Fruit fly (Drosophila melanogaster) whole organism, embryonic: ENCODE results near the gene Bub1.
A peak's percentile ranks its signal among the peaks of the same experiment; 100 is the strongest.

Source experiments
- B-H1 ChIP-seq: fragments of 200-800 bp; sonication (Bioruptor generic); IDR thresholded peaks from 3 replicates; pipeline ENCODE4 v1.3.6; 2022; ENCODE audit warnings: missing biosample characterization, missing genetic modification characterization
- CG10209 ChIP-seq: fragments of 200-800 bp; sonication (Bioruptor generic); optimal IDR thresholded peaks from 3 replicates; lab custom pipeline; 2017; ENCODE audit warnings: missing biosample characterization, mild to moderate bottlenecking, missing genetic modification characterization, missing genetic modification reagents
- CG10543 ChIP-seq: fragments of 200-800 bp; sonication (Bioruptor generic); optimal IDR thresholded peaks from 3 replicates; lab custom pipeline; 2017; ENCODE audit warnings: missing biosample characterization, mild to moderate bottlenecking, missing genetic modification characterization, moderate library complexity
- CG10565 ChIP-seq: fragments of 200-800 bp; sonication (Bioruptor generic); optimal IDR thresholded peaks from 3 replicates; lab custom pipeline; 2016; ENCODE audit warnings: missing biosample characterization, mild to moderate bottlenecking, missing genetic modification characterization
- CG11085 ChIP-seq: fragments of 200-800 bp; sonication (Bioruptor generic); IDR thresholded peaks from 2 replicates; pipeline ENCODE4 v1.3.6; 2022; ENCODE audit warnings: missing biosample characterization, missing genetic modification characterization
- CG13424 ChIP-seq: fragments of 200-800 bp; sonication (Bioruptor generic); optimal IDR thresholded peaks from 2 replicates; lab custom pipeline; 2019; ENCODE audit warnings: missing biosample characterization, mild to moderate bottlenecking, missing genetic modification characterization, moderate library complexity
- CG13775 ChIP-seq: fragments of 200-800 bp; sonication (Bioruptor generic); optimal IDR thresholded peaks from 3 replicates; lab custom pipeline; 2017; ENCODE audit warnings: missing biosample characterization, mild to moderate bottlenecking, missing genetic modification characterization
- CG1529 ChIP-seq: fragments of 200-800 bp; sonication (Bioruptor generic); optimal IDR thresholded peaks from 3 replicates; lab custom pipeline; 2018; ENCODE audit warnings: missing biosample characterization, missing genetic modification characterization
- CG17385 ChIP-seq: fragments of 200-800 bp; sonication (Bioruptor generic); optimal IDR thresholded peaks from 3 replicates; lab custom pipeline; 2018; ENCODE audit warnings: missing biosample characterization, mild to moderate bottlenecking, missing genetic modification characterization
- CG18011 ChIP-seq: fragments of 200-800 bp; sonication (Bioruptor generic); optimal IDR thresholded peaks from 2 replicates; lab custom pipeline; 2017; ENCODE audit warnings: missing biosample characterization, missing genetic modification characterization, mild to moderate bottlenecking, moderate library complexity, missing genotype
- CG2712 ChIP-seq: fragments of 200-800 bp; optimal IDR thresholded peaks from 3 replicates; lab custom pipeline; 2019; ENCODE audit warnings: missing biosample characterization, mild to moderate bottlenecking, missing genetic modification characterization, moderate library complexity
- CG2875 ChIP-seq: fragments of 200-800 bp; sonication (Bioruptor generic); optimal IDR thresholded peaks from 2 replicates; lab custom pipeline; 2017; ENCODE audit warnings: missing biosample characterization, mild to moderate bottlenecking, missing genetic modification characterization, missing genetic modification reagents
- CG33557 ChIP-seq: fragments of 200-800 bp; sonication (Bioruptor generic); optimal IDR thresholded peaks from 2 replicates; lab custom pipeline; 2019; ENCODE audit warnings: missing biosample characterization, mild to moderate bottlenecking, missing genetic modification characterization, moderate library complexity
- CG3838 ChIP-seq: fragments of 200-800 bp; sonication (Bioruptor generic); optimal IDR thresholded peaks from 3 replicates; lab custom pipeline; 2016; ENCODE audit warnings: missing biosample characterization, missing genetic modification characterization
- CG4617 ChIP-seq: fragments of 200-800 bp; sonication (Bioruptor generic); optimal IDR thresholded peaks from 3 replicates; lab custom pipeline; 2016; ENCODE audit warnings: missing biosample characterization, missing genetic modification characterization, borderline replicate concordance
- CG6272 ChIP-seq: fragments of 200-800 bp; sonication (Bioruptor generic); IDR thresholded peaks from 2 replicates; pipeline ENCODE4 v1.3.6; 2022; ENCODE audit warnings: missing biosample characterization, missing genetic modification characterization
- CG6683 ChIP-seq: fragments of 200-800 bp; sonication (Bioruptor generic); optimal IDR thresholded peaks from 2 replicates; lab custom pipeline; 2017; ENCODE audit warnings: missing biosample characterization, mild to moderate bottlenecking, missing genetic modification characterization, missing genetic modification reagents
- CG7786 ChIP-seq: fragments of 200-800 bp; sonication (Bioruptor generic); optimal IDR thresholded peaks from 2 replicates; lab custom pipeline; 2016; ENCODE audit warnings: missing biosample characterization, missing genetic modification characterization
- CG9727 ChIP-seq: fragments of 200-800 bp; sonication (Bioruptor generic); optimal IDR thresholded peaks from 3 replicates; lab custom pipeline; 2017; ENCODE audit warnings: missing biosample characterization, mild to moderate bottlenecking, missing genetic modification characterization
- CTCF ChIP-seq: fragments of 200-800 bp; sonication (Bioruptor generic); optimal IDR thresholded peaks from 2 replicates; lab custom pipeline; 2017; ENCODE audit warnings: missing biosample characterization, mild to moderate bottlenecking, missing genetic modification characterization, moderate library complexity
- Dek ChIP-seq: fragments of 200-800 bp; sonication (Bioruptor generic); optimal IDR thresholded peaks from 3 replicates; lab custom pipeline; 2019; ENCODE audit warnings: missing biosample characterization, mild to moderate bottlenecking, missing genetic modification characterization, moderate library complexity
- Dp ChIP-seq: fragments of 200-800 bp; sonication (Bioruptor generic); optimal IDR thresholded peaks from 2 replicates; lab custom pipeline; 2018; ENCODE audit warnings: missing biosample characterization, mild to moderate bottlenecking, missing genetic modification characterization, moderate library complexity
- Dref ChIP-seq: fragments of 200-800 bp; sonication (Bioruptor generic); IDR thresholded peaks from 2 replicates; pipeline ENCODE4 v1.3.6; 2022; ENCODE audit warnings: missing biosample characterization, missing genetic modification characterization
- ERR ChIP-seq: fragments of 200-800 bp; sonication (Bioruptor generic); optimal IDR thresholded peaks from 2 replicates; lab custom pipeline; 2016; ENCODE audit warnings: missing biosample characterization, missing genetic modification characterization
- Ets97D ChIP-seq: fragments of 200-800 bp; sonication (Bioruptor generic); optimal IDR thresholded peaks from 3 replicates; lab custom pipeline; 2016; ENCODE audit warnings: missing biosample characterization, missing genetic modification characterization
- H2.0 ChIP-seq: fragments of 200-800 bp; sonication (Bioruptor generic); IDR thresholded peaks from 2 replicates; pipeline ENCODE4 v1.3.6; 2022; ENCODE audit warnings: missing biosample characterization, missing genetic modification characterization
- Meics ChIP-seq: fragments of 200-800 bp; sonication (Bioruptor generic); optimal IDR thresholded peaks from 2 replicates; lab custom pipeline; 2017; ENCODE audit warnings: missing biosample characterization, mild to moderate bottlenecking, missing genetic modification characterization
- NFAT ChIP-seq: fragments of 200-800 bp; sonication (Bioruptor generic); IDR thresholded peaks from 2 replicates; pipeline ENCODE4 v1.3.6; 2022; ENCODE audit warnings: missing biosample characterization, missing genetic modification characterization
- Optix ChIP-seq: fragments of 200-800 bp; sonication (Bioruptor generic); IDR thresholded peaks from 3 replicates; pipeline ENCODE4 v1.3.6; 2022; ENCODE audit warnings: missing biosample characterization, missing genetic modification characterization
- Ravus ChIP-seq: fragments of 200-800 bp; sonication (Bioruptor generic); IDR thresholded peaks from 2 replicates; pipeline ENCODE4 v1.3.6; 2022; ENCODE audit warnings: missing biosample characterization, missing genetic modification characterization
- Xbp1 ChIP-seq: fragments of 200-800 bp; sonication (Bioruptor generic); optimal IDR thresholded peaks from 3 replicates; lab custom pipeline; 2016; ENCODE audit warnings: missing biosample characterization, mild to moderate bottlenecking, missing genetic modification characterization
- abd-A ChIP-seq: fragments of 200-800 bp; sonication (Bioruptor generic); optimal IDR thresholded peaks from 3 replicates; lab custom pipeline; 2019; ENCODE audit warnings: missing biosample characterization, mild to moderate bottlenecking, missing genetic modification characterization, moderate library complexity
- ara ChIP-seq: fragments of 200-800 bp; sonication (Bioruptor generic); IDR thresholded peaks from 2 replicates; pipeline ENCODE4 v1.3.6; 2022; ENCODE audit warnings: missing biosample characterization, missing genetic modification characterization
- bowl ChIP-seq: fragments of 200-800 bp; sonication (Bioruptor generic); IDR thresholded peaks from 2 replicates; pipeline ENCODE4 v1.3.6; 2022; ENCODE audit warnings: missing biosample characterization, missing genetic modification characterization
- cwo ChIP-seq: fragments of 200-800 bp; sonication (Bioruptor generic); optimal IDR thresholded peaks from 3 replicates; lab custom pipeline; 2017; ENCODE audit warnings: missing biosample characterization, missing genetic modification characterization, mild to moderate bottlenecking, moderate library complexity, missing genetic modification reagents
- emc ChIP-seq: fragments of 200-800 bp; sonication (Bioruptor generic); optimal IDR thresholded peaks from 2 replicates; lab custom pipeline; 2016; ENCODE audit warnings: missing biosample characterization, missing genetic modification characterization
- en ChIP-seq: fragments of 200-800 bp; sonication (Bioruptor generic); optimal IDR thresholded peaks from 2 replicates; lab custom pipeline; 2016; ENCODE audit warnings: missing biosample characterization, missing genetic modification characterization
- exex ChIP-seq: fragments of 200-800 bp; sonication (Bioruptor generic); optimal IDR thresholded peaks from 4 replicates; lab custom pipeline; 2018; ENCODE audit warnings: missing biosample characterization, mild to moderate bottlenecking, missing genetic modification characterization, moderate library complexity
- gce ChIP-seq: fragments of 200-800 bp; sonication (Bioruptor generic); IDR thresholded peaks from 3 replicates; pipeline ENCODE4 v1.3.6; 2022; ENCODE audit warnings: missing biosample characterization, missing genetic modification characterization
- grn ChIP-seq: fragments of 200-800 bp; sonication (Bioruptor generic); optimal IDR thresholded peaks from 3 replicates; lab custom pipeline; 2017; ENCODE audit warnings: missing biosample characterization, missing genetic modification characterization
- jumu ChIP-seq: fragments of 200-800 bp; sonication (Bioruptor generic); optimal IDR thresholded peaks from 3 replicates; lab custom pipeline; 2016; ENCODE audit warnings: missing biosample characterization, missing genetic modification characterization
- lilli ChIP-seq: fragments of 200-800 bp; sonication (Bioruptor generic); optimal IDR thresholded peaks from 3 replicates; lab custom pipeline; 2016; ENCODE audit warnings: missing biosample characterization, missing genetic modification characterization
- mam ChIP-seq: fragments of 200-800 bp; sonication (Bioruptor generic); optimal IDR thresholded peaks from 3 replicates; lab custom pipeline; 2016; ENCODE audit warnings: missing biosample characterization, missing genetic modification characterization
- mld ChIP-seq: fragments of 200-800 bp; sonication (Bioruptor generic); IDR thresholded peaks from 3 replicates; pipeline ENCODE4 v1.3.6; 2022; ENCODE audit warnings: missing biosample characterization, missing genetic modification characterization; ENCODE audit not compliant: partially characterized antibody
- nerfin-1 ChIP-seq: fragments of 200-800 bp; sonication (Bioruptor generic); optimal IDR thresholded peaks from 3 replicates; lab custom pipeline; 2019; ENCODE audit warnings: missing biosample characterization, mild to moderate bottlenecking, missing genetic modification characterization, moderate library complexity
- pum ChIP-seq: fragments of 200-800 bp; sonication (Bioruptor generic); optimal IDR thresholded peaks from 2 replicates; lab custom pipeline; 2016; ENCODE audit warnings: missing biosample characterization, missing genetic modification characterization
- rib ChIP-seq: fragments of 200-800 bp; sonication (Bioruptor generic); IDR thresholded peaks from 2 replicates; pipeline ENCODE4 v1.3.6; 2022; ENCODE audit warnings: missing biosample characterization, missing genetic modification characterization
- sens ChIP-seq: fragments of 200-800 bp; sonication (Bioruptor generic); peaks from one replicate; lab custom pipeline; 2016; ENCODE audit warnings: missing biosample characterization, missing genetic modification characterization
- vnd ChIP-seq: fragments of 200-800 bp; sonication (Bioruptor generic); IDR thresholded peaks from 3 replicates; pipeline ENCODE4 v1.3.6; 2022; ENCODE audit warnings: missing biosample characterization, missing genetic modification characterization; ENCODE audit not compliant: partially characterized antibody

Bub1 gene

dm6 chr2L:5324958-5325850 lies 46.5 kb downstream of the Bub1 start (continued):
- TF ChIP-seq Dref (GFP tag; lab: Robert Waterston, UW) (peak; percentile 75), grn (GFP tag; lab: Kevin White, UChicago) (no peak), CG3838 (GFP tag; lab: Kevin White, UChicago) (no peak), Dek (tag; lab: Kevin White, UChicago) (no peak), CG10543 (peak; percentile 19), rib (GFP tag; lab: Robert Waterston, UW) (peak; percentile 34), exex (no peak), mam (GFP tag; lab: Kevin White, UChicago) (peak; percentile 45), CG6272 (GFP tag; lab: Robert Waterston, UW) (peak; percentile 36), Ets97D (GFP tag; lab: Kevin White, UChicago) (peak; percentile 18), CG6683 (peak; percentile 4), CG10565 (GFP tag; lab: Kevin White, UChicago) (no peak), CG18011 (GFP tag; lab: Kevin White, UChicago) (peak; percentile 22), CG13424 (tag; lab: Kevin White, UChicago) (peak; percentile 25), CG4617 (GFP tag; lab: Kevin White, UChicago) (no peak), CG17385 (GFP tag; lab: Kevin White, UChicago) (peak; percentile 93), lilli (peak; percentile 55), Meics (GFP tag; lab: Kevin White, UChicago) (peak; percentile 45), abd-A (tag; lab: Kevin White, UChicago) (no peak), Optix (GFP tag; lab: Robert Waterston, UW) (peak; percentile 63; the same call in 2 of the 3 replicates), CG2712 (peak; percentile 17), NFAT (peak; percentile 81), CG13775 (GFP tag; lab: Kevin White, UChicago) (peak; percentile 41), cwo (GFP tag; lab: Kevin White, UChicago) (peak; percentile 43), B-H1 (GFP tag; lab: Robert Waterston, UW) (peak; percentile 41; the same call in 2 of the 3 replicates), sens (GFP tag; lab: Kevin White, UChicago) (peak; percentile 85), CG1529 (GFP tag; lab: Kevin White, UChicago) (no peak), CG2875 (GFP tag; lab: Kevin White, UChicago) (peak; percentile 19), gce (GFP tag; lab: Robert Waterston, UW) (no peak), en (GFP tag; lab: Kevin White, UChicago) (no peak), CTCF (peak; percentile 2), bowl (GFP tag; lab: Robert Waterston, UW) (peak; percentile 37; the same call in 1 of the 2 replicates), CG10209 (GFP tag; lab: Kevin White, UChicago) (peak; percentile 35), mld (GFP tag; lab: Robert Waterston, UW) (no peak; the same call in 2 of the 3 replicates), ERR (GFP tag; lab: Kevin White, UChicago) (no peak), jumu (GFP tag; lab: Kevin White, UChicago) (no peak), nerfin-1 (tag; lab: Kevin White, UChicago) (no peak), Dp (GFP tag; lab: Kevin White, UChicago) (no peak), CG7786 (GFP tag; lab: Kevin White, UChicago) (peak; percentile 42), emc (GFP tag; lab: Kevin White, UChicago) (no peak), vnd (peak; percentile 63; the same call in 2 of the 3 replicates), Ravus (GFP tag; lab: Robert Waterston, UW) (no peak), CG9727 (GFP tag; lab: Kevin White, UChicago) (peak; percentile 39), CG11085 (peak; percentile 57; the same call in 1 of the 2 replicates), H2.0 (GFP tag; lab: Robert Waterston, UW) (peak; percentile 63), pum (GFP tag; lab: Kevin White, UChicago) (no peak), ara (GFP tag; lab: Robert Waterston, UW) (no peak), Xbp1 (GFP tag; lab: Kevin White, UChicago) (peak; percentile 55), CG33557 (GFP tag; lab: Kevin White, UChicago) (no peak)
